Worm (Caenorhabditis elegans): ENCODE data around the gene ccm-2.

DNA sequence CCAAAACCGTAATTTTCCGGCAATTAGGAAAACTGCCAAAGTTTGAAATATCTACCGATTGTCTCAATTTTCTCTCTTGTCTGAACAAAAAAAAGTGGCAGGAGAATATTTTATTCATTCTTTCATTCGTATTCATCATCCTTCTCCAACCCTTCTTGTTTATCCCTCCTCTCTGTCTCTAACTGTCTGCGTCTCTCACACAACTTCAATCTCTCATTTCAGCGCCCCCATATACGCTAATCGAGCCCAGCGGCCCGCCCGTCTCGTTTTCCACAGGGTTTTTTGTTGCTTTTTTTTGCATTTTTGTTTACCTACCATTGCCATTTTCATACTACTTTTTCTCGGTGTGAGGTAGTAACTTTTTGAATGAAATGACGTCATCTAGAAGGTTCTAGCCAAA lies 7.9 kb downstream of the ccm-2 start:
- TF ChIP-seq tab-1 (GFP tag; IDR thresholded peaks at IDR 0.05) (no peak), ztf-29 (GFP tag; IDR thresholded peaks at IDR 0.05) (no peak), klf-2 (GFP tag; conservative IDR thresholded peaks at IDR 0.05) (no peak), ztf-23 (GFP tag; IDR thresholded peaks at IDR 0.05) (0 out of 2 replicates have a peak, but pooled peaks have one; percentile 40), flt-1 (GFP tag; IDR thresholded peaks at IDR 0.05) (no peak)

Measured in whole organism, midembryonic.